Worm (Caenorhabditis elegans): ENCODE measurements around the gene Y53F4B.27.
"Not testable (repeated sequence)": the region's sequence is repeated elsewhere in the genome, so short reads cannot be mapped to it uniquely, and the experiment has no call there.

Gene Y53F4B.27

ce11 chrII:15134332-15134731, 11.4 kb upstream of the Y53F4B.27 start, which contains the start of gene Y53F4B.24:
Gene Y53F4B.24, minus strand, starts transcription at chrII:15134432.
- TF ChIP-seq zag-1 (tag; optimal IDR thresholded peaks at IDR 0.05) (no peak), nhr-102 (tag; optimal IDR thresholded peaks at IDR 0.05) (no peak), php-3 (GFP tag; IDR thresholded peaks at IDR 0.05) (no peak), dpl-1 (GFP tag; optimal IDR thresholded peaks at IDR 0.05) (no peak), dmd-9 (GFP tag; IDR thresholded peaks at IDR 0.05) (no peak), ceh-20 (GFP tag; IDR thresholded peaks at IDR 0.05) (no peak), mxl-2 (GFP tag; conservative IDR thresholded peaks at IDR 0.05) (no peak), Y5F2A.4 (GFP tag; optimal IDR thresholded peaks at IDR 0.05) (no peak), T26A8.4 (GFP tag; IDR thresholded peaks at IDR 0.05) (no peak), nhr-6 (tag; optimal IDR thresholded peaks at IDR 0.05) (no peak), set-16 (GFP tag; IDR thresholded peaks at IDR 0.05) (no peak), daf-8 (GFP tag; IDR thresholded peaks at IDR 0.05) (no peak), skn-1 (tag; optimal IDR thresholded peaks at IDR 0.05) (no peak)

- no peak for TF ChIP-seq hmg-1.1 (GFP tag; IDR thresholded peaks at IDR 0.05)
- TF ChIP-seq R02D3.7 (tag; optimal IDR thresholded peaks at IDR 0.05), result no peak
- TF ChIP-seq dmd-6 (GFP tag; IDR thresholded peaks at IDR 0.05), result no peak
- TF ChIP-seq ceh-28 (tag; optimal IDR thresholded peaks at IDR 0.05), result no peak
- no peak for TF ChIP-seq hif-1 (tag; optimal IDR thresholded peaks at IDR 0.05)
- TF ChIP-seq nhr-102 (tag; optimal IDR thresholded peaks at IDR 0.05), result no peak
- no peak for TF ChIP-seq madf-5 (GFP tag; IDR thresholded peaks at IDR 0.05)
- no peak for TF ChIP-seq dve-1 (tag; optimal IDR thresholded peaks at IDR 0.05; ENCODE audit: insufficient read depth)
- no peak for TF ChIP-seq nhr-25 (tag; optimal IDR thresholded peaks at IDR 0.05; ENCODE audit: borderline replicate concordance, insufficient read depth)
- no peak for TF ChIP-seq lin-29 (GFP tag; IDR thresholded peaks at IDR 0.05)
- no peak for TF ChIP-seq F10B5.3 (tag; optimal IDR thresholded peaks at IDR 0.05)
- TF ChIP-seq unc-130 (GFP tag; optimal IDR thresholded peaks at IDR 0.05), result no peak
- TF ChIP-seq F44E2.7 (GFP tag; IDR thresholded peaks at IDR 0.05), result no peak
These were observed 9.8 kb upstream of the Y53F4B.27 start, which contains the start of gene Y53F4B.25 for ce11 chrII:15135886-15136285. Gene Y53F4B.25, plus strand, starts transcription at chrII:15136186.

DNA sequence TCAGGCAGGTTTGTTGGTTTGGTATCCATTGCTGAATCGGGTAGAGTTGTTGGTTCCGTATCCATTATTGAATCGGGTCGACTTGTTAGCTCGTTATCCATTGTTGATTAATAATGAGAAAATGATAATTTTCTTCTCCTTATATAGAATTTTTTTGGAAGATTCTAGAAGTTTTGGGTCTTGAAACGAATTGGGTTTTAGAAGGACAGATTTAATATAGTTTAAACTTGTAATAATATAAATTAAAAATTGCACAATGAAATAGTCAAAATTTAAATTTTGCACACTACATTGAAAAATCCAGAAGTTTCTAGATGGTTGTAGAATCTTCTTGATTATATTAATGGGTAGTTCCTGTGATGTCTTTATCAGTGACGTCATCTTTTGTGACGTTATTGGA, 4.8 kb upstream of the Y53F4B.27 start, which contains the start of gene Y53F4B.26:
Y53F4B.26 (minus strand) TSS at position 101 of the 400 bp plus-strand sequence.
- not testable (repeated sequence) for TF ChIP-seq F10B5.3, ZK546.5, daf-12 (tag; optimal IDR thresholded peaks at IDR 0.05)

- TF ChIP-seq ceh-20 (GFP tag; IDR thresholded peaks at IDR 0.05) (no peak), lin-38 (GFP tag; IDR thresholded peaks at IDR 0.05) (no peak), pqm-1 (tag; optimal IDR thresholded peaks at IDR 0.05) (no peak), mdt-29 (GFP tag; IDR thresholded peaks at IDR 0.05) (no peak), dmd-8 (GFP tag; IDR thresholded peaks at IDR 0.05) (no peak), dve-1 (tag; optimal IDR thresholded peaks at IDR 0.05; ENCODE audit: insufficient read depth) (no peak), F26F4.8 (GFP tag; conservative IDR thresholded peaks at IDR 0.05) (no peak), lim-7 (GFP tag; IDR thresholded peaks at IDR 0.05) (no peak)
These were observed 2.0 kb upstream of the Y53F4B.27 start for ce11 chrII:15143729-15144128.

ce11 chrII:15148442-15148841, 2.7 kb downstream of the Y53F4B.27 start:
- TF ChIP-seq unc-62 (GFP tag; optimal IDR thresholded peaks at IDR 0.05 in 1 of 2) (peak in 1 of 2 experiments; percentile 52), unc-62 (tag; optimal IDR thresholded peaks at IDR 0.05) (no peak), ztf-7 (tag; optimal IDR thresholded peaks at IDR 0.05) (no peak), aha-1 (tag) (peak; percentile 46)

All from whole organism, L4 larva.